Fruit fly (Drosophila melanogaster) whole organism, embryonic: ENCODE results near the gene CG14960.

Experiments used
- Blimp-1 ChIP-seq: fragments of 200-800 bp; sonication (Bioruptor generic); optimal IDR thresholded peaks from 3 replicates; lab custom pipeline; 2018; ENCODE audit warnings: missing biosample characterization, missing genetic modification characterization, mild to moderate bottlenecking, moderate library complexity, missing genetic modification reagents
- CG10321 ChIP-seq: fragments of 200-800 bp; sonication (Bioruptor generic); IDR thresholded peaks from 2 replicates; pipeline ENCODE4 v1.3.6; 2022; ENCODE audit warnings: missing biosample characterization, missing genetic modification characterization
- CG11696 ChIP-seq: fragments of 200-800 bp; sonication (Bioruptor generic); IDR thresholded peaks from 2 replicates; pipeline ENCODE4 v1.3.6; 2022; ENCODE audit warnings: missing biosample characterization, missing genetic modification characterization
- CG12104 ChIP-seq: fragments of 200-800 bp; sonication (Bioruptor generic); optimal IDR thresholded peaks from 3 replicates; lab custom pipeline; 2016; ENCODE audit warnings: missing biosample characterization, missing genetic modification characterization
- CG12942 ChIP-seq: fragments of 200-800 bp; sonication (Bioruptor generic); optimal IDR thresholded peaks from 3 replicates; lab custom pipeline; 2016; ENCODE audit warnings: missing biosample characterization, missing genetic modification characterization
- CG14710 ChIP-seq: fragments of 200-800 bp; sonication (Bioruptor generic); optimal IDR thresholded peaks from 3 replicates; lab custom pipeline; 2019; ENCODE audit warnings: missing biosample characterization, mild to moderate bottlenecking, missing genetic modification characterization, moderate library complexity
- CG15479 ChIP-seq: fragments of 200-800 bp; sonication (Bioruptor generic); optimal IDR thresholded peaks from 3 replicates; lab custom pipeline; 2019; ENCODE audit warnings: missing biosample characterization, mild to moderate bottlenecking, missing genetic modification characterization, moderate library complexity
- CG1603 ChIP-seq: fragments of 200-800 bp; sonication (Bioruptor generic); optimal IDR thresholded peaks from 2 replicates; lab custom pipeline; 2019; ENCODE audit warnings: missing biosample characterization, mild to moderate bottlenecking, missing genetic modification characterization, moderate library complexity
- CG18262 ChIP-seq: fragments of 200-800 bp; optimal IDR thresholded peaks from 3 replicates; lab custom pipeline; 2019; ENCODE audit warnings: missing biosample characterization, mild to moderate bottlenecking, missing genetic modification characterization, moderate library complexity
- CG18599 ChIP-seq: fragments of 200-800 bp; sonication (Bioruptor generic); optimal IDR thresholded peaks from 3 replicates; lab custom pipeline; 2017; ENCODE audit warnings: missing biosample characterization, missing genetic modification characterization, mild to moderate bottlenecking, moderate library complexity, missing genetic modification reagents
- CG18619 ChIP-seq: fragments of 200-800 bp; sonication (Bioruptor generic); optimal IDR thresholded peaks from 3 replicates; lab custom pipeline; 2017; ENCODE audit warnings: missing biosample characterization, mild to moderate bottlenecking, missing genetic modification characterization
- CG18764 ChIP-seq: fragments of 200-800 bp; sonication (Bioruptor generic); optimal IDR thresholded peaks from 3 replicates; lab custom pipeline; 2016; ENCODE audit warnings: missing biosample characterization, missing genetic modification characterization
- CG2116 ChIP-seq: fragments of 200-800 bp; sonication (Bioruptor generic); optimal IDR thresholded peaks from 3 replicates; lab custom pipeline; 2018; ENCODE audit warnings: missing biosample characterization, mild to moderate bottlenecking, missing genetic modification characterization
- CG5180 ChIP-seq: fragments of 200-800 bp; sonication (Bioruptor generic); optimal IDR thresholded peaks from 3 replicates; lab custom pipeline; 2017; ENCODE audit warnings: missing biosample characterization, missing genetic modification characterization, mild to moderate bottlenecking, moderate library complexity, missing genetic modification reagents
- CG6175 ChIP-seq: fragments of 200-800 bp; sonication (Bioruptor generic); IDR thresholded peaks from 3 replicates; pipeline ENCODE4 v1.3.6; 2022; ENCODE audit warnings: missing biosample characterization, missing genetic modification characterization
- CG6765 ChIP-seq: fragments of 200-800 bp; sonication (Bioruptor generic); optimal IDR thresholded peaks from 3 replicates; lab custom pipeline; 2017; ENCODE audit warnings: missing biosample characterization, mild to moderate bottlenecking, missing genetic modification characterization
- CG6791 ChIP-seq: fragments of 200-800 bp; sonication (Bioruptor generic); IDR thresholded peaks from 3 replicates; pipeline ENCODE4 v1.3.6; 2022; ENCODE audit warnings: missing biosample characterization, missing genetic modification characterization; ENCODE audit not compliant: partially characterized antibody
- CG8359 ChIP-seq: fragments of 200-800 bp; sonication (Bioruptor generic); optimal IDR thresholded peaks from 2 replicates; lab custom pipeline; 2017; ENCODE audit warnings: missing biosample characterization, mild to moderate bottlenecking, missing genetic modification characterization, borderline replicate concordance
- CG8924 ChIP-seq: fragments of 200-800 bp; optimal IDR thresholded peaks from 3 replicates; lab custom pipeline; 2019; ENCODE audit warnings: missing biosample characterization, mild to moderate bottlenecking, missing genetic modification characterization, moderate library complexity
- CTCF ChIP-seq: fragments of 200-800 bp; sonication (Bioruptor generic); optimal IDR thresholded peaks from 2 replicates; lab custom pipeline; 2017; ENCODE audit warnings: missing biosample characterization, mild to moderate bottlenecking, missing genetic modification characterization, moderate library complexity
- Camta ChIP-seq: fragments of 200-800 bp; sonication (Bioruptor generic); optimal IDR thresholded peaks from 2 replicates; lab custom pipeline; 2016; ENCODE audit warnings: missing biosample characterization, missing genetic modification characterization
- D ChIP-seq, 2 experiments: fragments of 200-800 bp in 1 of 2; fragments of >200 bp in 1 of 2; sonication (Bioruptor generic) in 1 of 2; optimal IDR thresholded peaks; 2 replicates in 1 of 2; 3 replicates in 1 of 2; lab custom pipeline; 2017; ENCODE audit warnings: mild to moderate bottlenecking in 1 of 2, missing biosample characterization in 1 of 2, missing genetic modification characterization in 1 of 2, missing genetic modification reagents in 1 of 2
- Ets97D ChIP-seq: fragments of 200-800 bp; sonication (Bioruptor generic); optimal IDR thresholded peaks from 3 replicates; lab custom pipeline; 2016; ENCODE audit warnings: missing biosample characterization, missing genetic modification characterization
- Fer1 ChIP-seq: fragments of 200-800 bp; sonication (Bioruptor generic); optimal IDR thresholded peaks from 2 replicates; lab custom pipeline; 2017; ENCODE audit warnings: missing biosample characterization, mild to moderate bottlenecking, missing genetic modification characterization
- HmgZ ChIP-seq: fragments of 200-800 bp; sonication (Bioruptor generic); optimal IDR thresholded peaks from 2 replicates; lab custom pipeline; 2018; ENCODE audit warnings: missing biosample characterization, mild to moderate bottlenecking, missing genetic modification characterization
- Lhr ChIP-seq: fragments of 200-800 bp; sonication (Bioruptor generic); optimal IDR thresholded peaks from 3 replicates; lab custom pipeline; 2017; ENCODE audit warnings: mild to moderate bottlenecking, missing biosample characterization, missing genetic modification reagents, missing genetic modification characterization
- Meics ChIP-seq: fragments of 200-800 bp; sonication (Bioruptor generic); optimal IDR thresholded peaks from 2 replicates; lab custom pipeline; 2017; ENCODE audit warnings: missing biosample characterization, mild to moderate bottlenecking, missing genetic modification characterization
- NC2α ChIP-seq: fragments of 200-800 bp; sonication (Bioruptor generic); optimal IDR thresholded peaks from 2 replicates; lab custom pipeline; 2016; ENCODE audit warnings: missing biosample characterization, missing genetic modification characterization
- Opbp ChIP-seq: fragments of 200-800 bp; sonication (Bioruptor generic); IDR thresholded peaks from 3 replicates; pipeline ENCODE4 v1.3.6; 2022; ENCODE audit warnings: missing biosample characterization, missing genetic modification characterization; ENCODE audit not compliant: partially characterized antibody
- Sox102F ChIP-seq: fragments of 200-800 bp; sonication (Bioruptor generic); optimal IDR thresholded peaks from 2 replicates; lab custom pipeline; 2018; ENCODE audit warnings: missing biosample characterization, mild to moderate bottlenecking, missing genetic modification characterization, moderate library complexity
- Trl ChIP-seq, 3 experiments: fragments of >200 bp in 2 of 3; fragments of 200-800 bp in 1 of 3; sonication (Bioruptor generic) in 1 of 3; optimal IDR thresholded peaks; 2 replicates in 1 of 3; 3 replicates in 2 of 3; lab custom pipeline; 2016 to 2017; ENCODE audit warnings: missing biosample characterization in 1 of 3, missing genetic modification characterization in 1 of 3
- da ChIP-seq: fragments of 200-800 bp; sonication (Bioruptor generic); optimal IDR thresholded peaks from 2 replicates; lab custom pipeline; 2016; ENCODE audit warnings: missing biosample characterization, missing genetic modification characterization
- dmrt99B ChIP-seq: fragments of 200-800 bp; sonication (Bioruptor generic); optimal IDR thresholded peaks from 2 replicates; lab custom pipeline; 2018; ENCODE audit warnings: missing biosample characterization, mild to moderate bottlenecking, missing genetic modification characterization, moderate library complexity
- en ChIP-seq: fragments of 200-800 bp; sonication (Bioruptor generic); optimal IDR thresholded peaks from 2 replicates; lab custom pipeline; 2016; ENCODE audit warnings: missing biosample characterization, missing genetic modification characterization
- eyg ChIP-seq: fragments of 200-800 bp; sonication (Bioruptor generic); optimal IDR thresholded peaks from 3 replicates; lab custom pipeline; 2016; ENCODE audit warnings: missing biosample characterization, missing genetic modification characterization
- fd64A ChIP-seq: fragments of 200-800 bp; sonication (Bioruptor generic); optimal IDR thresholded peaks from 3 replicates; lab custom pipeline; 2018; ENCODE audit warnings: missing biosample characterization, mild to moderate bottlenecking, missing genetic modification characterization
- gce ChIP-seq: fragments of 200-800 bp; sonication (Bioruptor generic); IDR thresholded peaks from 3 replicates; pipeline ENCODE4 v1.3.6; 2022; ENCODE audit warnings: missing biosample characterization, missing genetic modification characterization
- klu ChIP-seq: fragments of 200-800 bp; sonication (Bioruptor generic); IDR thresholded peaks from 2 replicates; pipeline ENCODE4 v1.3.6; 2022; ENCODE audit warnings: missing biosample characterization, missing genetic modification characterization
- lola ChIP-seq, 3 experiments: fragments of >200 bp in 2 of 3; fragments of 200-800 bp in 1 of 3; sonication (Bioruptor generic) in 1 of 3; optimal IDR thresholded peaks; 2 replicates each; lab custom pipeline; 2017 to 2019; ENCODE audit warnings: missing biosample characterization in 3 of 3, missing genetic modification characterization in 3 of 3, mild to moderate bottlenecking in 1 of 3, moderate library complexity in 1 of 3
- nerfin-1 ChIP-seq: fragments of 200-800 bp; sonication (Bioruptor generic); optimal IDR thresholded peaks from 3 replicates; lab custom pipeline; 2019; ENCODE audit warnings: missing biosample characterization, mild to moderate bottlenecking, missing genetic modification characterization, moderate library complexity
- nmo ChIP-seq: fragments of 200-800 bp; sonication (Bioruptor generic); optimal IDR thresholded peaks from 2 replicates; lab custom pipeline; 2018; ENCODE audit warnings: missing biosample characterization, mild to moderate bottlenecking, missing genetic modification characterization, moderate library complexity
- onecut ChIP-seq: fragments of 200-800 bp; sonication (Bioruptor generic); IDR thresholded peaks from 2 replicates; pipeline ENCODE4 v1.3.6; 2022; ENCODE audit warnings: missing biosample characterization, missing genetic modification characterization
- sob ChIP-seq: fragments of 200-800 bp; sonication (Bioruptor generic); IDR thresholded peaks from 2 replicates; pipeline ENCODE4 v1.3.6; 2022; ENCODE audit warnings: missing biosample characterization, missing genetic modification characterization
- tll ChIP-seq, 2 experiments: fragments of 200-800 bp in 1 of 2; fragments of >200 bp in 1 of 2; sonication (Bioruptor generic) in 1 of 2; optimal IDR thresholded peaks; 2 replicates each; lab custom pipeline; 2017 to 2019; ENCODE audit warnings: missing biosample characterization in 2 of 2, missing genetic modification characterization in 2 of 2, mild to moderate bottlenecking in 1 of 2, moderate library complexity in 1 of 2
- wek ChIP-seq: fragments of 200-800 bp; sonication (Bioruptor generic); optimal IDR thresholded peaks from 3 replicates; lab custom pipeline; 2018; ENCODE audit warnings: missing biosample characterization, mild to moderate bottlenecking, missing genetic modification characterization, moderate library complexity

The CG14960 gene

dm6 chr3L:3303534-3304459, 33.0 kb downstream of the CG14960 start, which contains the start of gene ZnT63C (continued):
- TF ChIP-seq CG6175 (GFP tag; lab: Robert Waterston, UW): no peak
- TF ChIP-seq onecut (GFP tag; lab: Robert Waterston, UW): no peak
- TF ChIP-seq wek (GFP tag; lab: Kevin White, UChicago): peak; percentile 6
- TF ChIP-seq D (optimal IDR thresholded peaks at IDR 0.05; lab: Kevin White, UChicago): no peak
- peak; percentile 6 for TF ChIP-seq D (GFP tag; optimal IDR thresholded peaks at IDR 0.05; lab: Kevin White, UChicago)
- no peak for TF ChIP-seq CG18262 (tag; lab: Kevin White, UChicago)
- no peak for TF ChIP-seq NC2α (GFP tag; lab: Kevin White, UChicago)
- TF ChIP-seq Ets97D: peak; percentile 7
- peak; percentile 84 for TF ChIP-seq CG15479
- peak; percentile 34 for TF ChIP-seq nmo
- no peak for TF ChIP-seq CG8359 (GFP tag; lab: Kevin White, UChicago)
- TF ChIP-seq Lhr (GFP tag; lab: Kevin White, UChicago): no peak
- no peak for TF ChIP-seq Sox102F (GFP tag; lab: Kevin White, UChicago)
- TF ChIP-seq Opbp (GFP tag; lab: Robert Waterston, UW): peak; percentile 84
- no peak for TF ChIP-seq gce (GFP tag; lab: Robert Waterston, UW)
- no peak for TF ChIP-seq CG6765 (GFP tag; lab: Kevin White, UChicago)
- no peak for TF ChIP-seq CG11696
- peak; percentile 90 for TF ChIP-seq CG2116
- peak; percentile 91 for TF ChIP-seq CG6791

dm6 chr3L:3304740-3305139, 33.9 kb downstream of the CG14960 start:
- no peak for TF ChIP-seq CG11696
- no peak for TF ChIP-seq eyg (GFP tag; lab: Kevin White, UChicago)
- TF ChIP-seq CTCF (GFP tag; lab: Kevin White, UChicago): no peak
- no peak for TF ChIP-seq nerfin-1
- TF ChIP-seq tll (GFP tag; optimal IDR thresholded peaks at IDR 0.05; lab: Kevin White, UChicago): peak in 1 of 2 experiments; percentile 25
- no peak for TF ChIP-seq CG8924
- no peak for TF ChIP-seq klu (GFP tag; lab: Robert Waterston, UW)
- no peak for TF ChIP-seq CG14710 (tag; lab: Kevin White, UChicago)
- TF ChIP-seq CG15479: peak; percentile 54
- TF ChIP-seq CG18599: no peak
- no peak for TF ChIP-seq lola (GFP tag; optimal IDR thresholded peaks at IDR 0.05; lab: Kevin White, UChicago)
- TF ChIP-seq CG12942 (GFP tag; lab: Kevin White, UChicago): no peak
- TF ChIP-seq en (GFP tag; lab: Kevin White, UChicago): no peak

dm6 chr3L:3305430-3305829, 34.6 kb downstream of the CG14960 start:
- TF ChIP-seq CG1603 (peak; percentile 70), CG6175 (GFP tag; lab: Robert Waterston, UW) (no peak), Trl (optimal IDR thresholded peaks at IDR 0.05; lab: Kevin White, UChicago) (no peak), Trl (GFP tag; optimal IDR thresholded peaks at IDR 0.05; lab: Kevin White, UChicago) (peak; percentile 25), Fer1 (no peak), dmrt99B (tag; lab: Kevin White, UChicago) (no peak), Camta (GFP tag; lab: Kevin White, UChicago) (peak; percentile 26), Blimp-1 (GFP tag; lab: Kevin White, UChicago) (peak; percentile 68), Meics (peak; percentile 17), da (GFP tag; lab: Kevin White, UChicago) (no peak), HmgZ (peak; percentile 28), onecut (GFP tag; lab: Robert Waterston, UW) (no peak), CG5180 (GFP tag; lab: Kevin White, UChicago) (no peak), sob (GFP tag; lab: Robert Waterston, UW) (peak; percentile 22; the same call in 1 of the 2 replicates), CG10321 (GFP tag; lab: Robert Waterston, UW) (peak; percentile 18; the same call in 1 of the 2 replicates), CG12104 (GFP tag; lab: Kevin White, UChicago) (peak; percentile 3), CG18764 (peak; percentile 55), fd64A (GFP tag; lab: Kevin White, UChicago) (peak; percentile 67), CG18619 (peak; percentile 28), Sox102F (GFP tag; lab: Kevin White, UChicago) (peak; percentile 23), CG18262 (tag; lab: Kevin White, UChicago) (peak; percentile 23)
